Worm (Caenorhabditis elegans) whole organism, dauer: Measurements from ENCODE around the gene tbc-16.

Experiments used
- unc-62 ChIP-seq: sonication (generic microtip); optimal IDR thresholded peaks from 2 replicates; lab custom pipeline; 2017; ENCODE audit warnings: missing biosample characterization, missing genetic modification reagents, missing genetic modification characterization

The tbc-16 gene

ce11 chrX:5897038-5897437 lies at the start of gene tbc-16:
Gene tbc-16 (plus strand): TSS chrX:5897338.
- no peak for TF ChIP-seq unc-62

ce11 chrX:5848703-5849102 lies 48.4 kb upstream of the tbc-16 start, which contains the start of gene atat-2:
Gene atat-2 (plus strand): TSS chrX:5849100.
- TF ChIP-seq unc-62, result no peak

- TF ChIP-seq unc-62, result no peak
Observed at ce11 chrX:5850472-5850871, 46.7 kb upstream of the tbc-16 start.

- TF ChIP-seq unc-62, result no peak
Observed at ce11 chrX:5852113-5852512, 45.0 kb upstream of the tbc-16 start.

ce11 chrX:5854163-5854451 lies 43.0 kb upstream of the tbc-16 start, which contains the start of gene hog-1:
Gene hog-1 (minus strand): TSS chrX:5854263.
- no peak for TF ChIP-seq unc-62

- no peak for TF ChIP-seq unc-62
Observed at ce11 chrX:5854452-5855234, 42.5 kb upstream of the tbc-16 start.

- TF ChIP-seq unc-62, result no peak
Observed at ce11 chrX:5859161-5859560, 38.0 kb upstream of the tbc-16 start.

ce11 chrX:5862408-5862807 lies 34.7 kb upstream of the tbc-16 start, which contains the start of gene ctbp-1:
Gene ctbp-1 (plus strand): TSS chrX:5862708.
- TF ChIP-seq unc-62, result no peak

- no peak for TF ChIP-seq unc-62
Observed at ce11 chrX:5868030-5868429, 29.1 kb upstream of the tbc-16 start.

ce11 chrX:5869603-5870002 lies 27.5 kb upstream of the tbc-16 start:
- no peak for TF ChIP-seq unc-62

ce11 chrX:5872153-5872552 lies 25.0 kb upstream of the tbc-16 start:
- TF ChIP-seq unc-62, result no peak

- no peak for TF ChIP-seq unc-62
Observed at ce11 chrX:5875567-5875966, 21.6 kb upstream of the tbc-16 start, which contains the start of gene F49E10.4. Gene F49E10.4 (plus strand): TSS chrX:5875867.

- TF ChIP-seq unc-62, result no peak
Observed at ce11 chrX:5877039-5877438, 20.1 kb upstream of the tbc-16 start.

ce11 chrX:5885565-5885964 lies 11.6 kb upstream of the tbc-16 start, which contains the start of gene flp-7:
Gene flp-7 (plus strand): TSS chrX:5885865.
- no peak for TF ChIP-seq unc-62

ce11 chrX:5890080-5890479 lies 7.1 kb upstream of the tbc-16 start, which contains the start of gene F49E10.2:
Gene F49E10.2 (plus strand): TSS chrX:5890380.
- TF ChIP-seq unc-62, result no peak

ce11 chrX:5896001-5896400 lies 1.1 kb upstream of the tbc-16 start:
- TF ChIP-seq unc-62, result no peak

- TF ChIP-seq unc-62, result no peak
Observed at ce11 chrX:5901499-5901898, 4.4 kb downstream of the tbc-16 start.

ce11 chrX:5903896-5904295 lies 6.8 kb downstream of the tbc-16 start:
- TF ChIP-seq unc-62, result no peak
